Fruit fly (Drosophila melanogaster) whole organism, embryonic: ENCODE results near the gene CG11672.
A peak's percentile ranks its signal among the peaks of the same experiment; 100 is the strongest.

Experiments
- CG10147 ChIP-seq: fragments of 200-800 bp; sonication (Bioruptor generic); optimal IDR thresholded peaks from 2 replicates; lab custom pipeline; 2019; ENCODE audit warnings: missing biosample characterization, mild to moderate bottlenecking, missing genetic modification characterization, moderate library complexity
- CG10274 ChIP-seq: fragments of 200-800 bp; sonication (Bioruptor generic); optimal IDR thresholded peaks from 3 replicates; lab custom pipeline; 2017; ENCODE audit warnings: missing biosample characterization, mild to moderate bottlenecking, missing genetic modification characterization
- CG11504 ChIP-seq: fragments of 200-800 bp; sonication (Bioruptor generic); optimal IDR thresholded peaks from 3 replicates; lab custom pipeline; 2019; ENCODE audit warnings: missing biosample characterization, mild to moderate bottlenecking, missing genetic modification characterization, moderate library complexity
- CG11696 ChIP-seq: fragments of 200-800 bp; sonication (Bioruptor generic); IDR thresholded peaks from 2 replicates; pipeline ENCODE4 v1.3.6; 2022; ENCODE audit warnings: missing biosample characterization, missing genetic modification characterization
- CG12071 ChIP-seq: fragments of 200-800 bp; sonication (Bioruptor generic); optimal IDR thresholded peaks from 3 replicates; lab custom pipeline; 2018; ENCODE audit warnings: missing biosample characterization, mild to moderate bottlenecking, missing genetic modification characterization
- CG13123 ChIP-seq: fragments of 200-800 bp; sonication (Bioruptor generic); optimal IDR thresholded peaks from 2 replicates; lab custom pipeline; 2016; ENCODE audit warnings: missing biosample characterization, missing genetic modification characterization
- CG14050 ChIP-seq: fragments of 200-800 bp; sonication (Bioruptor generic); IDR thresholded peaks from 3 replicates; pipeline ENCODE4 v1.3.6; 2022; ENCODE audit warnings: missing biosample characterization, missing genetic modification characterization
- CG17361 ChIP-seq: fragments of 200-800 bp; sonication (Bioruptor generic); IDR thresholded peaks from 3 replicates; pipeline ENCODE4 v1.3.6; 2022; ENCODE audit warnings: missing biosample characterization, missing genetic modification characterization
- CG17912 ChIP-seq: fragments of 200-800 bp; sonication (Bioruptor generic); optimal IDR thresholded peaks from 2 replicates; lab custom pipeline; 2018; ENCODE audit warnings: missing biosample characterization, mild to moderate bottlenecking, missing genetic modification characterization
- CG18476 ChIP-seq: fragments of 200-800 bp; sonication (Bioruptor generic); optimal IDR thresholded peaks from 2 replicates; lab custom pipeline; 2016; ENCODE audit warnings: missing biosample characterization, mild to moderate bottlenecking, missing genetic modification characterization
- CG31388 ChIP-seq: fragments of 200-800 bp; sonication (Bioruptor generic); optimal IDR thresholded peaks from 2 replicates; lab custom pipeline; 2016; ENCODE audit warnings: missing biosample characterization, missing genetic modification characterization
- CG31441 ChIP-seq: fragments of 200-800 bp; sonication (Bioruptor generic); IDR thresholded peaks from 2 replicates; pipeline ENCODE4 v1.3.6; 2022; ENCODE audit warnings: missing biosample characterization, missing genetic modification characterization
- CG33213 ChIP-seq: fragments of 200-800 bp; sonication (Bioruptor generic); optimal IDR thresholded peaks from 3 replicates; lab custom pipeline; 2016; ENCODE audit warnings: missing biosample characterization, missing genetic modification characterization
- CG34422 ChIP-seq: fragments of 200-800 bp; sonication (Bioruptor generic); IDR thresholded peaks from 3 replicates; pipeline ENCODE4 v1.3.6; 2022; ENCODE audit warnings: missing biosample characterization, missing genetic modification characterization
- CG3995 ChIP-seq: fragments of 200-800 bp; sonication (Bioruptor generic); optimal IDR thresholded peaks from 3 replicates; lab custom pipeline; 2016; ENCODE audit warnings: missing biosample characterization, missing genetic modification characterization
- CG4617 ChIP-seq: fragments of 200-800 bp; sonication (Bioruptor generic); optimal IDR thresholded peaks from 3 replicates; lab custom pipeline; 2016; ENCODE audit warnings: missing biosample characterization, missing genetic modification characterization, borderline replicate concordance
- CG4707 ChIP-seq: fragments of 200-800 bp; sonication (Bioruptor generic); optimal IDR thresholded peaks from 2 replicates; lab custom pipeline; 2018; ENCODE audit warnings: missing biosample characterization, mild to moderate bottlenecking, missing genetic modification characterization, moderate library complexity
- CG8089 ChIP-seq: fragments of 200-800 bp; sonication (Bioruptor generic); optimal IDR thresholded peaks from 3 replicates; lab custom pipeline; 2016; ENCODE audit warnings: missing biosample characterization, missing genetic modification characterization
- E2f1 ChIP-seq: fragments of 200-800 bp; sonication (Bioruptor generic); IDR thresholded peaks from 2 replicates; pipeline ENCODE4 v1.3.6; 2022; ENCODE audit warnings: missing biosample characterization, missing genetic modification characterization
- Hr78 ChIP-seq, 2 experiments: fragments of 200-800 bp in 1 of 2; fragments of >200 bp in 1 of 2; sonication (Bioruptor generic) in 1 of 2; optimal IDR thresholded peaks; 2 replicates each; lab custom pipeline; 2017 to 2019; ENCODE audit warnings: missing biosample characterization in 2 of 2, missing genetic modification characterization in 2 of 2, mild to moderate bottlenecking in 1 of 2, moderate library complexity in 1 of 2
- Lpt ChIP-seq: fragments of >200 bp; optimal IDR thresholded peaks from 2 replicates; lab custom pipeline; 2018; ENCODE audit warnings: missing biosample characterization, missing genetic modification characterization
- MESR4 ChIP-seq: fragments of 200-800 bp; sonication (Bioruptor generic); optimal IDR thresholded peaks from 2 replicates; lab custom pipeline; 2018; ENCODE audit warnings: missing biosample characterization, mild to moderate bottlenecking, missing genetic modification characterization, moderate library complexity
- Mad ChIP-seq: fragments of 200-800 bp; sonication (Bioruptor generic); optimal IDR thresholded peaks from 2 replicates; lab custom pipeline; 2016; ENCODE audit warnings: missing biosample characterization, missing genetic modification characterization
- NfI ChIP-seq: fragments of 200-800 bp; sonication (Bioruptor generic); optimal IDR thresholded peaks from 3 replicates; lab custom pipeline; 2018; ENCODE audit warnings: missing biosample characterization, mild to moderate bottlenecking, missing genetic modification characterization, moderate library complexity
- Oaz ChIP-seq: fragments of 200-800 bp; sonication (Bioruptor generic); IDR thresholded peaks from 2 replicates; pipeline ENCODE4 v1.3.6; 2022; ENCODE audit warnings: missing biosample characterization, missing genetic modification characterization
- Ptx1 ChIP-seq: fragments of 200-800 bp; sonication (Bioruptor generic); IDR thresholded peaks from 2 replicates; pipeline ENCODE4 v1.3.6; 2022; ENCODE audit warnings: missing biosample characterization, missing genetic modification characterization
- Scr ChIP-seq: fragments of 200-800 bp; sonication (Bioruptor generic); IDR thresholded peaks from 2 replicates; pipeline ENCODE4 v1.3.6; 2022; ENCODE audit warnings: missing biosample characterization, missing genetic modification characterization; ENCODE audit not compliant: partially characterized antibody
- YL-1 ChIP-seq: fragments of 200-800 bp; sonication (Bioruptor generic); optimal IDR thresholded peaks from 3 replicates; lab custom pipeline; 2017; ENCODE audit warnings: missing biosample characterization, mild to moderate bottlenecking, missing genetic modification characterization
- ab ChIP-seq: fragments of 200-800 bp; sonication (Bioruptor generic); optimal IDR thresholded peaks from 2 replicates; lab custom pipeline; 2016; ENCODE audit warnings: missing biosample characterization, missing genetic modification characterization
- az2 ChIP-seq: fragments of 200-800 bp; sonication (Bioruptor generic); optimal IDR thresholded peaks from 3 replicates; lab custom pipeline; 2016; ENCODE audit warnings: missing biosample characterization, missing genetic modification characterization
- bab2 ChIP-seq: fragments of 200-800 bp; sonication (Bioruptor generic); optimal IDR thresholded peaks from 2 replicates; lab custom pipeline; 2016; ENCODE audit warnings: missing biosample characterization, missing genetic modification characterization
- bowl ChIP-seq: fragments of 200-800 bp; sonication (Bioruptor generic); IDR thresholded peaks from 2 replicates; pipeline ENCODE4 v1.3.6; 2022; ENCODE audit warnings: missing biosample characterization, missing genetic modification characterization
- btn ChIP-seq: fragments of 200-800 bp; sonication (Bioruptor generic); optimal IDR thresholded peaks from 2 replicates; lab custom pipeline; 2016; ENCODE audit warnings: missing biosample characterization, missing genetic modification characterization
- cad ChIP-seq: fragments of >200 bp; optimal IDR thresholded peaks from 2 replicates; lab custom pipeline; 2017; ENCODE audit warnings: missing biosample characterization, missing genetic modification characterization
- cwo ChIP-seq: fragments of 200-800 bp; sonication (Bioruptor generic); optimal IDR thresholded peaks from 3 replicates; lab custom pipeline; 2017; ENCODE audit warnings: missing biosample characterization, missing genetic modification characterization, mild to moderate bottlenecking, moderate library complexity, missing genetic modification reagents
- dm ChIP-seq: fragments of 200-800 bp; sonication (Bioruptor generic); optimal IDR thresholded peaks from 3 replicates; lab custom pipeline; 2016; ENCODE audit warnings: missing biosample characterization, missing genetic modification characterization
- dpn ChIP-seq, 2 experiments: fragments of 200-800 bp; sonication (Bioruptor generic); optimal IDR thresholded peaks; 3 replicates each; lab custom pipeline; 2016; ENCODE audit warnings: missing biosample characterization in 2 of 2, missing genetic modification characterization in 2 of 2
- ftz-f1 ChIP-seq: fragments of 200-800 bp; sonication (Bioruptor generic); optimal IDR thresholded peaks from 2 replicates; lab custom pipeline; 2016; ENCODE audit warnings: missing biosample characterization, missing genetic modification characterization
- fu2 ChIP-seq: fragments of 200-800 bp; sonication (Bioruptor generic); optimal IDR thresholded peaks from 2 replicates; lab custom pipeline; 2016; ENCODE audit warnings: missing biosample characterization, missing genetic modification characterization
- gcm ChIP-seq: fragments of 200-800 bp; sonication (Bioruptor generic); optimal IDR thresholded peaks from 2 replicates; lab custom pipeline; 2019; ENCODE audit warnings: missing biosample characterization, mild to moderate bottlenecking, missing genetic modification characterization, moderate library complexity
- insv ChIP-seq, 2 experiments: fragments of 200-800 bp; sonication (Bioruptor generic); optimal IDR thresholded peaks; 3 replicates each; lab custom pipeline; 2016 to 2018; ENCODE audit warnings: missing biosample characterization in 2 of 2, missing genetic modification characterization in 2 of 2
- lilli ChIP-seq: fragments of 200-800 bp; sonication (Bioruptor generic); optimal IDR thresholded peaks from 3 replicates; lab custom pipeline; 2016; ENCODE audit warnings: missing biosample characterization, missing genetic modification characterization
- odd ChIP-seq: fragments of 200-800 bp; sonication (Bioruptor generic); optimal IDR thresholded peaks from 2 replicates; lab custom pipeline; 2017; ENCODE audit warnings: missing biosample characterization, mild to moderate bottlenecking, missing genetic modification characterization
- org-1 ChIP-seq: fragments of 200-800 bp; sonication (Bioruptor generic); optimal IDR thresholded peaks from 2 replicates; lab custom pipeline; 2017; ENCODE audit warnings: missing biosample characterization, missing genetic modification characterization
- scrt ChIP-seq: fragments of 200-800 bp; sonication (Bioruptor generic); optimal IDR thresholded peaks from 2 replicates; lab custom pipeline; 2018; ENCODE audit warnings: missing biosample characterization, mild to moderate bottlenecking, missing genetic modification characterization, moderate library complexity
- sisA ChIP-seq: fragments of 200-800 bp; sonication (Bioruptor generic); IDR thresholded peaks from 2 replicates; pipeline ENCODE4 v1.3.6; 2022; ENCODE audit warnings: missing biosample characterization, missing genetic modification characterization
- tup ChIP-seq: fragments of 200-800 bp; sonication (Bioruptor generic); optimal IDR thresholded peaks from 2 replicates; lab custom pipeline; 2016; ENCODE audit warnings: missing biosample characterization, mild to moderate bottlenecking, missing genetic modification characterization, moderate library complexity
- vvl ChIP-seq: fragments of 200-800 bp; sonication (Bioruptor generic); IDR thresholded peaks from 2 replicates; pipeline ENCODE4 v1.3.6; 2022; ENCODE audit warnings: missing biosample characterization, missing genetic modification characterization
- zfh2 ChIP-seq: fragments of 200-800 bp; sonication (Bioruptor generic); optimal IDR thresholded peaks from 2 replicates; lab custom pipeline; 2016; ENCODE audit warnings: missing biosample characterization, missing genetic modification characterization

The CG11672 gene

dm6 chr3R:8239472-8240301 lies 50.7 kb downstream of the CG11672 start:
- TF ChIP-seq CG31388 (GFP tag; lab: Kevin White, UChicago): no peak
- TF ChIP-seq CG8089 (GFP tag; lab: Kevin White, UChicago): peak; percentile 52
- TF ChIP-seq CG11504: peak; percentile 94
- TF ChIP-seq CG31441 (GFP tag; lab: Robert Waterston, UW): peak; percentile 93
- TF ChIP-seq dm (GFP tag; lab: Kevin White, UChicago): peak; percentile 56
- TF ChIP-seq CG4617 (GFP tag; lab: Kevin White, UChicago): no peak
- TF ChIP-seq zfh2: peak; percentile 68
- TF ChIP-seq ftz-f1 (GFP tag; lab: Kevin White, UChicago): no peak
- TF ChIP-seq ab (GFP tag; lab: Kevin White, UChicago): no peak
- TF ChIP-seq odd (GFP tag; lab: Kevin White, UChicago): peak; percentile 95
- peak; percentile 87 for TF ChIP-seq cwo (GFP tag; lab: Kevin White, UChicago)
- no peak for TF ChIP-seq CG33213 (GFP tag; lab: Kevin White, UChicago)
- TF ChIP-seq insv (GFP tag; optimal IDR thresholded peaks at IDR 0.05; lab: Kevin White, UChicago): peak in 1 of 2 experiments; percentile 71
- TF ChIP-seq btn (GFP tag; lab: Kevin White, UChicago): peak; percentile 41
- TF ChIP-seq gcm (GFP tag; lab: Kevin White, UChicago): peak; percentile 89
- TF ChIP-seq vvl (GFP tag; lab: Robert Waterston, UW): peak; percentile 74; the same call in 1 of the 2 replicates
- TF ChIP-seq CG11696 (GFP tag; lab: Robert Waterston, UW): peak; percentile 25; the same call in 1 of the 2 replicates
- TF ChIP-seq CG17912 (GFP tag; lab: Kevin White, UChicago): peak; percentile 43
- TF ChIP-seq CG13123 (GFP tag; lab: Kevin White, UChicago): peak; percentile 70
- no peak for TF ChIP-seq YL-1 (GFP tag; lab: Kevin White, UChicago)
- TF ChIP-seq lilli: peak; percentile 86
- peak; percentile 49; the same call in 2 of the 3 replicates for TF ChIP-seq CG14050 (GFP tag; lab: Robert Waterston, UW)
- TF ChIP-seq Ptx1 (GFP tag; lab: Robert Waterston, UW): peak; percentile 75
- peak; percentile 64; the same call in 1 of the 2 replicates for TF ChIP-seq E2f1 (GFP tag; lab: Robert Waterston, UW)
- peak; percentile 94 for TF ChIP-seq CG10147 (GFP tag; lab: Kevin White, UChicago)
- TF ChIP-seq Hr78 (GFP tag; optimal IDR thresholded peaks at IDR 0.05; lab: Kevin White, UChicago): peak in 1 of 2 experiments; percentile 87
- peak; percentile 64 for TF ChIP-seq CG34422 (GFP tag; lab: Robert Waterston, UW)
- no peak for TF ChIP-seq bowl (GFP tag; lab: Robert Waterston, UW)
- TF ChIP-seq NfI (GFP tag; lab: Kevin White, UChicago): peak; percentile 88
- TF ChIP-seq Oaz: peak; percentile 28; the same call in 1 of the 2 replicates
- no peak for TF ChIP-seq Lpt (GFP tag; lab: Kevin White, UChicago)
- TF ChIP-seq CG17361 (GFP tag; lab: Robert Waterston, UW): peak; percentile 99
- peak; percentile 90 for TF ChIP-seq org-1 (GFP tag; lab: Kevin White, UChicago)
- peak; percentile 88 for TF ChIP-seq CG18476 (GFP tag; lab: Kevin White, UChicago)
- peak; percentile 63 for TF ChIP-seq CG12071 (GFP tag; lab: Kevin White, UChicago)
- TF ChIP-seq Mad (GFP tag; lab: Kevin White, UChicago): peak; percentile 72
- TF ChIP-seq cad (GFP tag; lab: Kevin White, UChicago): no peak
- TF ChIP-seq sisA (GFP tag; lab: Robert Waterston, UW): peak; percentile 32
- TF ChIP-seq bab2 (GFP tag; lab: Kevin White, UChicago): peak; percentile 78
- peak; percentile 65 to 82 for TF ChIP-seq dpn (GFP tag; optimal IDR thresholded peaks at IDR 0.05; lab: Kevin White, UChicago)
- no peak for TF ChIP-seq MESR4 (GFP tag; lab: Kevin White, UChicago)
- peak; percentile 91 for TF ChIP-seq az2 (GFP tag; lab: Kevin White, UChicago)
- peak; percentile 79 for TF ChIP-seq scrt (GFP tag; lab: Kevin White, UChicago)
- peak; percentile 50 for TF ChIP-seq tup (GFP tag; lab: Kevin White, UChicago)
- peak; percentile 77 for TF ChIP-seq CG10274 (GFP tag; lab: Kevin White, UChicago)
- TF ChIP-seq fu2 (GFP tag; lab: Kevin White, UChicago): peak; percentile 72
- no peak for TF ChIP-seq Scr
- TF ChIP-seq CG3995 (GFP tag; lab: Kevin White, UChicago): peak; percentile 61
- TF ChIP-seq CG4707: peak; percentile 57
